Fruit fly (Drosophila melanogaster): Measurements from ENCODE around the gene nerfin-1.

The nerfin-1 gene

dm6 chr3L:907673-908323, 1.1 kb upstream of the nerfin-1 start (continued):
- TF ChIP-seq ken (GFP tag; IDR thresholded peaks at IDR 0.05): peak; percentile 26; the same call in 1 of the 3 replicates
- TF ChIP-seq oc (tag; optimal IDR thresholded peaks at IDR 0.05): peak; percentile 44
- TF ChIP-seq mam (GFP tag; optimal IDR thresholded peaks at IDR 0.05): no peak
- TF ChIP-seq TFAM (GFP tag; optimal IDR thresholded peaks at IDR 0.05): no peak
- TF ChIP-seq fd96Cb (tag; optimal IDR thresholded peaks at IDR 0.05): peak; percentile 44
- TF ChIP-seq dmrt11E (tag; optimal IDR thresholded peaks at IDR 0.05): peak; percentile 68
- peak; percentile 72 for TF ChIP-seq ci (GFP tag; IDR thresholded peaks at IDR 0.05)
- TF ChIP-seq corto (GFP tag; optimal IDR thresholded peaks at IDR 0.05): peak; percentile 50
- no peak for TF ChIP-seq Nf-YC (tag; optimal IDR thresholded peaks at IDR 0.05)
- TF ChIP-seq psq (GFP tag; optimal IDR thresholded peaks at IDR 0.05): no peak
- TF ChIP-seq ac (GFP tag; optimal IDR thresholded peaks at IDR 0.05): no peak
- TF ChIP-seq E2f2 (GFP tag; IDR thresholded peaks at IDR 0.05): no peak
- no peak for TF ChIP-seq CG11695 (GFP tag; IDR thresholded peaks at IDR 0.05)
- TF ChIP-seq CG31224 (GFP tag; IDR thresholded peaks at IDR 0.05): no peak
- TF ChIP-seq hbn (GFP tag; IDR thresholded peaks at IDR 0.05; ENCODE audit: partially characterized antibody): no peak
- TF ChIP-seq CG13424 (tag; optimal IDR thresholded peaks at IDR 0.05): peak; percentile 34
- TF ChIP-seq dmrt99B (tag; optimal IDR thresholded peaks at IDR 0.05): peak; percentile 52
- no peak for TF ChIP-seq CG9437 (GFP tag; optimal IDR thresholded peaks at IDR 0.05)
- no peak for TF ChIP-seq CG2129 (GFP tag; IDR thresholded peaks at IDR 0.05; ENCODE audit: partially characterized antibody)
- TF ChIP-seq bowl (GFP tag; IDR thresholded peaks at IDR 0.05): no peak
- no peak for TF ChIP-seq CG1602 (GFP tag; optimal IDR thresholded peaks at IDR 0.05)
- TF ChIP-seq ase (GFP tag; IDR thresholded peaks at IDR 0.05): 0 out of 3 replicates have a peak, but pooled peaks have one; percentile 29
- TF ChIP-seq Bdp1 (GFP tag; optimal IDR thresholded peaks at IDR 0.05): no peak
- peak; percentile 18 for TF ChIP-seq unpg (GFP tag; optimal IDR thresholded peaks at IDR 0.05)
- no peak for TF ChIP-seq Sox100B (GFP tag; optimal IDR thresholded peaks at IDR 0.05)
- no peak for TF ChIP-seq slp2 (GFP tag; optimal IDR thresholded peaks at IDR 0.05)
- TF ChIP-seq Ets65A (GFP tag): peak; percentile 77
- peak; percentile 13 for TF ChIP-seq pnt (GFP tag; optimal IDR thresholded peaks at IDR 0.05)
- no peak for TF ChIP-seq Asciz (GFP tag; optimal IDR thresholded peaks at IDR 0.05)
- TF ChIP-seq CG9215 (GFP tag; IDR thresholded peaks at IDR 0.05): no peak
- TF ChIP-seq CG11247 (GFP tag; IDR thresholded peaks at IDR 0.05): no peak
- TF ChIP-seq slou (GFP tag; optimal IDR thresholded peaks at IDR 0.05): no peak
- TF ChIP-seq CG17328 (GFP tag; IDR thresholded peaks at IDR 0.05): peak; percentile 39
- peak; percentile 25 for TF ChIP-seq Xbp1 (GFP tag; optimal IDR thresholded peaks at IDR 0.05)
- TF ChIP-seq CG9609 (GFP tag; optimal IDR thresholded peaks at IDR 0.05): no peak
- TF ChIP-seq CG11696 (GFP tag; IDR thresholded peaks at IDR 0.05): no peak
- peak; percentile 46 for TF ChIP-seq Sox102F (GFP tag; optimal IDR thresholded peaks at IDR 0.05)
- no peak for TF ChIP-seq nau (GFP tag; optimal IDR thresholded peaks at IDR 0.05)
- TF ChIP-seq Dek (tag; optimal IDR thresholded peaks at IDR 0.05): no peak
- TF ChIP-seq danr (GFP tag; IDR thresholded peaks at IDR 0.05): no peak
- peak; percentile 33 for TF ChIP-seq Ssrp (tag; optimal IDR thresholded peaks at IDR 0.05)
- peak; percentile 6 for TF ChIP-seq lilli (GFP tag; optimal IDR thresholded peaks at IDR 0.05)
- no peak for TF ChIP-seq lab (GFP tag; optimal IDR thresholded peaks at IDR 0.05)
- TF ChIP-seq vnd (GFP tag; IDR thresholded peaks at IDR 0.05; ENCODE audit: partially characterized antibody): no peak
- peak; percentile 47 for TF ChIP-seq CG7839 (tag; optimal IDR thresholded peaks at IDR 0.05)
- TF ChIP-seq CG17802 (tag; optimal IDR thresholded peaks at IDR 0.05): peak; percentile 35
- TF ChIP-seq CG7556 (GFP tag; optimal IDR thresholded peaks at IDR 0.05): no peak
- TF ChIP-seq NK7.1 (GFP tag; optimal IDR thresholded peaks at IDR 0.05): no peak
- TF ChIP-seq CG3726 (GFP tag; IDR thresholded peaks at IDR 0.05): no peak
- TF ChIP-seq CG17829 (tag; optimal IDR thresholded peaks at IDR 0.05): peak; percentile 43

Data from whole organism, embryonic.